Fruit fly (Drosophila melanogaster): ENCODE results near the gene Acbp6.

DNA sequence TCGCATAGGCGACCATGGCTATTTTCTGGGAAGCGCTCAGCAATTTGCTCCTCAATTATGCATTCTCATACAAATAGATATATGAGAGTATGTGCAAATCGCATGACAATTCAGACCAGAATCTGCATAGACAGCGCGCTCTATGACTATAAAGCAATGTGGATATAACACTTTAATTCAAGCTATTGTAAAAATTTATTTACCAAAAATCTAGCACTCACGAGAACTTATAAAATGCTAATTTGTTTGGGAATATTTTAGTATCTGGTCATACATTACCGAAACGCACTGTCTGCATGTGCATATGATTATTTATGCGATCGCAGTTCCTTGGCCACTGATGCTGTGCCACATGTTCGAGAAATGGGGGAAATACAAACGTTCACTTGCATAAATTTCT is 22.1 kb downstream of the Acbp6 start:
- TF ChIP-seq CG14655 (GFP tag; optimal IDR thresholded peaks at IDR 0.05) (peak; percentile 90), CG8301 (tag; optimal IDR thresholded peaks at IDR 0.05) (peak; percentile 90), CG8159 (tag; optimal IDR thresholded peaks at IDR 0.05) (peak; percentile 82), CG17806 (tag; optimal IDR thresholded peaks at IDR 0.05) (peak; percentile 86), Pif1B (GFP tag; optimal IDR thresholded peaks at IDR 0.05) (peak; percentile 69), Ets98B (GFP tag; IDR thresholded peaks at IDR 0.05) (peak; percentile 90), rn (GFP tag; IDR thresholded peaks at IDR 0.05) (peak; percentile 77)
